Fruit fly (Drosophila melanogaster) whole organism, wandering third instar larva: ENCODE results near the gene CG6015.

Experiments
- Abd-B ChIP-seq: fragments of >200 bp; optimal IDR thresholded peaks from 2 replicates; lab custom pipeline; 2017; ENCODE audit warnings: missing biosample characterization, missing genetic modification characterization
- CG32264 ChIP-seq: fragments of 200-800 bp; sonication (Bioruptor generic); optimal IDR thresholded peaks from 2 replicates; lab custom pipeline; 2016; ENCODE audit warnings: missing biosample characterization, missing genetic modification characterization
- CG9705 ChIP-seq: fragments of 200-800 bp; sonication (Bioruptor generic); optimal IDR thresholded peaks from 2 replicates; lab custom pipeline; 2018; ENCODE audit warnings: missing biosample characterization, mild to moderate bottlenecking, missing genetic modification characterization
- CrebA ChIP-seq: fragments of 200-800 bp; sonication (Bioruptor generic); optimal IDR thresholded peaks from 2 replicates; lab custom pipeline; 2016; ENCODE audit warnings: missing biosample characterization, mild to moderate bottlenecking, missing genetic modification characterization, borderline replicate concordance
- Dif ChIP-seq: fragments of 200-275, 200-300 bp; sonication (Bioruptor generic); optimal IDR thresholded peaks from 2 replicates; lab custom pipeline; 2018; ENCODE audit warnings: missing biosample characterization, missing genetic modification characterization; ENCODE audit not compliant: partially characterized antibody
- HLH106 ChIP-seq: fragments of 200-800 bp; optimal IDR thresholded peaks from 3 replicates; lab custom pipeline; 2019; ENCODE audit warnings: missing biosample characterization, mild to moderate bottlenecking, missing genetic modification characterization, moderate library complexity
- Hnf4 ChIP-seq: fragments of 200-800 bp; sonication (Bioruptor generic); optimal IDR thresholded peaks from 2 replicates; lab custom pipeline; 2016; ENCODE audit warnings: missing biosample characterization, mild to moderate bottlenecking, missing genetic modification characterization
- Hr78 ChIP-seq: fragments of >200 bp; optimal IDR thresholded peaks from 2 replicates; lab custom pipeline; 2017; ENCODE audit warnings: missing biosample characterization, missing genetic modification characterization
- Jra ChIP-seq: sonication (Bioruptor generic); optimal IDR thresholded peaks from 2 replicates; lab custom pipeline; 2016; ENCODE audit warnings: missing biosample characterization, missing genetic modification characterization
- Mio ChIP-seq: sonication (Bioruptor generic); optimal IDR thresholded peaks from 2 replicates; lab custom pipeline; 2016; ENCODE audit warnings: missing biosample characterization, missing genetic modification characterization
- Myc ChIP-seq: fragments of >200 bp; optimal IDR thresholded peaks from 2 replicates; lab custom pipeline; 2017
- N ChIP-seq: fragments of >200 bp; optimal IDR thresholded peaks from 2 replicates; lab custom pipeline; 2018; ENCODE audit warnings: missing biosample characterization, missing external identifiers, missing genetic modification characterization
- OdsH ChIP-seq: fragments of 200-800 bp; sonication (Bioruptor generic); optimal IDR thresholded peaks from 2 replicates; lab custom pipeline; 2016; ENCODE audit warnings: missing biosample characterization, mild to moderate bottlenecking, missing genetic modification characterization
- Rel ChIP-seq, 2 experiments: fragments of 200-800 bp; sonication (Bioruptor generic) in 1 of 2; optimal IDR thresholded peaks; 2 replicates in 1 of 2; 3 replicates in 1 of 2; lab custom pipeline; 2016 to 2019; ENCODE audit warnings: mild to moderate bottlenecking in 2 of 2, missing biosample characterization in 2 of 2, missing genetic modification characterization in 2 of 2, moderate library complexity in 1 of 2
- Sp1 ChIP-seq: fragments of 200-800 bp; sonication (Bioruptor generic); optimal IDR thresholded peaks from 3 replicates; lab custom pipeline; 2019; ENCODE audit warnings: missing biosample characterization, mild to moderate bottlenecking, missing genetic modification characterization, moderate library complexity
- Vsx2 ChIP-seq: fragments of 200-300, 225-300 bp; sonication (Bioruptor generic); optimal IDR thresholded peaks from 2 replicates; lab custom pipeline; 2018; ENCODE audit warnings: missing biosample characterization, missing genetic modification characterization; ENCODE audit not compliant: partially characterized antibody
- br ChIP-seq: fragments of 200-800 bp; sonication (Bioruptor generic); optimal IDR thresholded peaks from 2 replicates; lab custom pipeline; 2016; ENCODE audit warnings: missing biosample characterization, missing genetic modification characterization
- brk ChIP-seq: fragments of 200-800 bp; sonication (Bioruptor generic); optimal IDR thresholded peaks from 2 replicates; lab custom pipeline; 2016; ENCODE audit warnings: missing biosample characterization, mild to moderate bottlenecking, missing genetic modification characterization
- dl ChIP-seq, 2 experiments: fragments of 175-275, 200-275 bp in 1 of 2; fragments of 200-275 bp in 1 of 2; sonication (Bioruptor generic); optimal IDR thresholded peaks; lab custom pipeline; 2018; ENCODE audit warnings: mild to moderate bottlenecking in 2 of 2, missing biosample characterization in 2 of 2, missing genetic modification characterization in 2 of 2, moderate library complexity in 2 of 2; ENCODE audit not compliant: partially characterized antibody in 2 of 2, insufficient read depth in 1 of 2
- dmrt93B ChIP-seq: fragments of 200-800 bp; sonication (Bioruptor generic); optimal IDR thresholded peaks from 2 replicates; lab custom pipeline; 2018; ENCODE audit warnings: missing biosample characterization, mild to moderate bottlenecking, missing genetic modification characterization
- dsf ChIP-seq: sonication (Bioruptor generic); optimal IDR thresholded peaks from 2 replicates; lab custom pipeline; 2016; ENCODE audit warnings: missing biosample characterization, missing genetic modification characterization, borderline replicate concordance
- ey ChIP-seq: fragments of 200-800 bp; sonication (Bioruptor generic); optimal IDR thresholded peaks from 2 replicates; lab custom pipeline; 2016; ENCODE audit warnings: missing biosample characterization, missing genetic modification characterization
- foxo ChIP-seq, 2 experiments: fragments of 200-800 bp; sonication (Bioruptor generic); optimal IDR thresholded peaks; 2 replicates in 1 of 2; 3 replicates in 1 of 2; lab custom pipeline; 2016 to 2017; ENCODE audit warnings: missing biosample characterization in 2 of 2, missing genetic modification characterization in 2 of 2
- fru ChIP-seq: fragments of 200-800 bp; sonication (Bioruptor generic); optimal IDR thresholded peaks from 3 replicates; lab custom pipeline; 2016; ENCODE audit warnings: missing biosample characterization, mild to moderate bottlenecking, missing genetic modification characterization
- h ChIP-seq: fragments of 200-800 bp; sonication (Bioruptor generic); optimal IDR thresholded peaks from 3 replicates; lab custom pipeline; 2016; ENCODE audit warnings: missing biosample characterization, mild to moderate bottlenecking, missing genetic modification characterization
- lola ChIP-seq: fragments of >200 bp; optimal IDR thresholded peaks from 2 replicates; lab custom pipeline; 2017; ENCODE audit warnings: missing biosample characterization, missing genetic modification characterization
- pan ChIP-seq: fragments of >200 bp; optimal IDR thresholded peaks from 2 replicates; lab custom pipeline; 2017
- psq ChIP-seq: fragments of 200-800 bp; sonication (Bioruptor generic); optimal IDR thresholded peaks from 3 replicates; lab custom pipeline; 2017; ENCODE audit warnings: missing biosample characterization, mild to moderate bottlenecking, missing genetic modification characterization, moderate library complexity
- rgr ChIP-seq: fragments of 200-800 bp; sonication (Bioruptor generic); optimal IDR thresholded peaks from 3 replicates; lab custom pipeline; 2016; ENCODE audit warnings: missing biosample characterization, mild to moderate bottlenecking, missing genetic modification characterization
- sage ChIP-seq: fragments of 200-800 bp; sonication (Bioruptor generic); optimal IDR thresholded peaks from 2 replicates; lab custom pipeline; 2016; ENCODE audit warnings: missing biosample characterization, mild to moderate bottlenecking, missing genetic modification characterization
- tai ChIP-seq: sonication (Bioruptor generic); optimal IDR thresholded peaks from 2 replicates; lab custom pipeline; 2016; ENCODE audit warnings: missing biosample characterization, missing genetic modification characterization
- woc ChIP-seq: sonication (Bioruptor generic); optimal IDR thresholded peaks from 2 replicates; lab custom pipeline; 2016; ENCODE audit warnings: missing biosample characterization, mild to moderate bottlenecking, missing genetic modification characterization

The CG6015 gene

DNA sequence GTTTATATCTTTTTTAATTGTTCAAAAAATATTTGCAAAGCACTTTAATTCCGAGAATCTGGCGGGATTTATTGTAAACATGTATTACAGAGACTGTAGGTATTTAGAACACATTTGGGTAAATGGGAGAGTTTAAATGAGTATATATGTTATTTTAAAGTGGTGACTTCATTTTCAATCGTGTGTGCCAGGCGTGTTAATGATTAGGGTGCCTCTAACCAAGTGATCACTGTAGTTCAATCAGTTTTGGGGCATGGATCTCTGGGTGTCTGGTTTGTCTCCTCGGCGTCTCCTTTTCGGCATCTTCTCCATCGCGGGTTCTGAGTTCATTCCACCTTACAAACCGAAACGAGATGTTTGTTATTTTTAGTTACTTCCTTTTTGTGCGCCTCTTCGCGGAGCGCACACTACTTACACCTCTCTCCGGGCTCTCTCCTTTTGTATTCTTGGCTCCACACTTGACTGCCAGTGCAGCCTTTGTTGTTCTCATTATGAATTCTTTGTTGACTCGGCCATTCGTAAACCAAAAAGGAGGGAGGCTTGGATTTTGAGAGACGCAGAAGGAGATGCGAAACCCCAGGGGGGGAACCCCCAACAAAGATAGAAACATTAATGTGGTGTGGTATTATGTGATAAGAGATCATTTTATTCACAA lies 9.8 kb upstream of the CG6015 start (continued):
- no peak for TF ChIP-seq CrebA
- TF ChIP-seq Rel (GFP tag; optimal IDR thresholded peaks at IDR 0.05; lab: Kevin White, UChicago) = peak; percentile 1
- peak; percentile 96 for TF ChIP-seq Rel (tag; optimal IDR thresholded peaks at IDR 0.05; lab: Kevin White, UChicago)

- no peak for TF ChIP-seq Sp1
- TF ChIP-seq N = no peak
Measured at dm6 chr3R:22042982-22043381, 8.9 kb upstream of the CG6015 start.

dm6 chr3R:22042283-22042875 lies 8.3 kb upstream of the CG6015 start:
- TF ChIP-seq psq (GFP tag; lab: Kevin White, UChicago) = peak; percentile 82
- TF ChIP-seq Sp1 = no peak
- TF ChIP-seq dl (GFP tag; optimal IDR thresholded peaks at IDR 0.05; lab: Kevin White, UChicago; ENCODE audit: insufficient read depth in 1 of 2, partially characterized antibody in 2 of 2) = peak; percentile 75 to 76
- TF ChIP-seq N = no peak
- TF ChIP-seq Dif (GFP tag; lab: Kevin White, UChicago) = peak; percentile 74
- peak; percentile 52 for TF ChIP-seq sage (GFP tag; lab: Kevin White, UChicago)
- no peak for TF ChIP-seq lola
- no peak for TF ChIP-seq Vsx2 (GFP tag; lab: Kevin White, UChicago)
- no peak for TF ChIP-seq ey (GFP tag; lab: Kevin White, UChicago)
- no peak for TF ChIP-seq tai (GFP tag; lab: Kevin White, UChicago)
- TF ChIP-seq foxo (GFP tag; optimal IDR thresholded peaks at IDR 0.05; lab: Kevin White, UChicago) = no peak
- TF ChIP-seq CrebA = no peak

- TF ChIP-seq dl (GFP tag; optimal IDR thresholded peaks at IDR 0.05; lab: Kevin White, UChicago; ENCODE audit: insufficient read depth in 1 of 2, partially characterized antibody in 2 of 2) (peak; percentile 38 to 45), woc (peak; percentile 96), dsf (GFP tag; lab: Kevin White, UChicago) (no peak), Hr78 (no peak), HLH106 (tag; lab: Kevin White, UChicago) (peak; percentile 22), psq (GFP tag; lab: Kevin White, UChicago) (peak; percentile 83), CG9705 (GFP tag; lab: Kevin White, UChicago) (peak; percentile 3), Rel (GFP tag; optimal IDR thresholded peaks at IDR 0.05; lab: Kevin White, UChicago) (no peak), Rel (tag; optimal IDR thresholded peaks at IDR 0.05; lab: Kevin White, UChicago) (peak; percentile 72), CG32264 (no peak), br (GFP tag; lab: Kevin White, UChicago) (peak; percentile 26), Sp1 (peak; percentile 42), ey (GFP tag; lab: Kevin White, UChicago) (peak; percentile 24), fru (peak; percentile 8), Vsx2 (GFP tag; lab: Kevin White, UChicago) (no peak), rgr (peak; percentile 11), h (GFP tag; lab: Kevin White, UChicago) (peak; percentile 36), Abd-B (no peak), foxo (GFP tag; optimal IDR thresholded peaks at IDR 0.05; lab: Kevin White, UChicago) (peak in 1 of 2 experiments; percentile 56), pan (lab: Kevin White, UChicago) (no peak), Dif (GFP tag; lab: Kevin White, UChicago) (peak; percentile 33), Myc (lab: Kevin White, UChicago) (peak; percentile 23), Hnf4 (GFP tag; lab: Kevin White, UChicago) (peak; percentile 64)
Measured at dm6 chr3R:22041625-22042282, 7.7 kb upstream of the CG6015 start, which contains the start of gene how. Gene how, plus strand, starts transcription at chr3R:22042191.

dm6 chr3R:22040400-22040799 lies 6.3 kb upstream of the CG6015 start:
- TF ChIP-seq Mio (GFP tag; lab: Kevin White, UChicago) (no peak), dsf (GFP tag; lab: Kevin White, UChicago) (no peak), brk (no peak), foxo (GFP tag; optimal IDR thresholded peaks at IDR 0.05; lab: Kevin White, UChicago) (no peak), CG32264 (no peak), pan (lab: Kevin White, UChicago) (no peak), sage (GFP tag; lab: Kevin White, UChicago) (no peak), Jra (no peak), OdsH (GFP tag; lab: Kevin White, UChicago) (no peak), h (GFP tag; lab: Kevin White, UChicago) (no peak), dmrt93B (no peak), Dif (GFP tag; lab: Kevin White, UChicago) (no peak), Abd-B (no peak), N (no peak)
- TF ChIP-seq, all 38 proteins: peak for 0
